Fruit fly (Drosophila melanogaster) whole organism, embryonic: ENCODE measurements around the gene Ror.
A peak's percentile ranks its signal among the peaks of the same experiment; 100 is the strongest.

ENCODE experiments used
- C15 ChIP-seq: fragments of 200-800 bp; sonication (Bioruptor generic); IDR thresholded peaks from 3 replicates; pipeline ENCODE4 v1.3.6; 2022; ENCODE audit warnings: missing biosample characterization, missing genetic modification characterization
- CG11696 ChIP-seq: fragments of 200-800 bp; sonication (Bioruptor generic); IDR thresholded peaks from 2 replicates; pipeline ENCODE4 v1.3.6; 2022; ENCODE audit warnings: missing biosample characterization, missing genetic modification characterization
- CG12769 ChIP-seq: fragments of 200-800 bp; sonication (Bioruptor generic); optimal IDR thresholded peaks from 2 replicates; lab custom pipeline; 2019; ENCODE audit warnings: missing biosample characterization, mild to moderate bottlenecking, missing genetic modification characterization, moderate library complexity
- CG13624 ChIP-seq: fragments of 200-800 bp; sonication (Bioruptor generic); optimal IDR thresholded peaks from 2 replicates; lab custom pipeline; 2016; ENCODE audit warnings: missing biosample characterization, missing genetic modification characterization
- CG15011 ChIP-seq: fragments of 200-800 bp; sonication (Bioruptor generic); optimal IDR thresholded peaks from 3 replicates; lab custom pipeline; 2018; ENCODE audit warnings: missing biosample characterization, mild to moderate bottlenecking, missing genetic modification characterization
- CG15073 ChIP-seq: fragments of 200-800 bp; sonication (Bioruptor generic); optimal IDR thresholded peaks from 2 replicates; lab custom pipeline; 2016; ENCODE audit warnings: missing biosample characterization, missing genetic modification characterization
- CG15269 ChIP-seq: fragments of 200-800 bp; sonication (Bioruptor generic); optimal IDR thresholded peaks from 2 replicates; lab custom pipeline; 2018; ENCODE audit warnings: missing biosample characterization, mild to moderate bottlenecking, missing genetic modification characterization, moderate library complexity
- CG16815 ChIP-seq: fragments of 200-800 bp; sonication (Bioruptor generic); optimal IDR thresholded peaks from 3 replicates; lab custom pipeline; 2017; ENCODE audit warnings: missing biosample characterization, mild to moderate bottlenecking, missing genetic modification characterization
- CG16863 ChIP-seq: fragments of 200-800 bp; sonication (Bioruptor generic); optimal IDR thresholded peaks from 3 replicates; lab custom pipeline; 2016; ENCODE audit warnings: missing biosample characterization, missing genetic modification characterization
- CG17802 ChIP-seq: fragments of 200-800 bp; sonication (Bioruptor generic); optimal IDR thresholded peaks from 2 replicates; lab custom pipeline; 2018; ENCODE audit warnings: missing biosample characterization, mild to moderate bottlenecking, missing genetic modification characterization, moderate library complexity
- CG17912 ChIP-seq: fragments of 200-800 bp; sonication (Bioruptor generic); optimal IDR thresholded peaks from 2 replicates; lab custom pipeline; 2018; ENCODE audit warnings: missing biosample characterization, mild to moderate bottlenecking, missing genetic modification characterization
- CG1792 ChIP-seq: fragments of 200-800 bp; sonication (Bioruptor generic); optimal IDR thresholded peaks from 2 replicates; lab custom pipeline; 2016; ENCODE audit warnings: missing biosample characterization, missing genetic modification characterization
- CG3065 ChIP-seq: fragments of 200-800 bp; sonication (Bioruptor generic); optimal IDR thresholded peaks from 2 replicates; lab custom pipeline; 2016; ENCODE audit warnings: missing biosample characterization, missing genetic modification characterization
- CG32532 ChIP-seq: fragments of 200-800 bp; sonication (Bioruptor generic); IDR thresholded peaks from 2 replicates; pipeline ENCODE4 v1.3.6; 2022; ENCODE audit warnings: missing biosample characterization, missing genetic modification characterization
- CG34224 ChIP-seq: fragments of 200-800 bp; sonication (Bioruptor generic); IDR thresholded peaks from 3 replicates; pipeline ENCODE4 v1.3.6; 2022; ENCODE audit warnings: missing biosample characterization, missing genetic modification characterization; ENCODE audit not compliant: partially characterized antibody
- CG3995 ChIP-seq: fragments of 200-800 bp; sonication (Bioruptor generic); optimal IDR thresholded peaks from 3 replicates; lab custom pipeline; 2016; ENCODE audit warnings: missing biosample characterization, missing genetic modification characterization
- CG4424 ChIP-seq: fragments of 200-800 bp; sonication (Bioruptor generic); optimal IDR thresholded peaks from 3 replicates; lab custom pipeline; 2016; ENCODE audit warnings: missing biosample characterization, missing genetic modification characterization
- CG6254 ChIP-seq: fragments of 200-800 bp; sonication (Bioruptor generic); optimal IDR thresholded peaks from 3 replicates; lab custom pipeline; 2017; ENCODE audit warnings: mild to moderate bottlenecking, missing biosample characterization, missing genetic modification reagents, missing genetic modification characterization
- CG6654 ChIP-seq: fragments of 200-800 bp; sonication (Bioruptor generic); optimal IDR thresholded peaks from 2 replicates; lab custom pipeline; 2017; ENCODE audit warnings: missing biosample characterization, mild to moderate bottlenecking, missing genetic modification characterization
- CG6689 ChIP-seq: fragments of 200-800 bp; sonication (Bioruptor generic); IDR thresholded peaks from 2 replicates; pipeline ENCODE4 v1.3.6; 2022; ENCODE audit warnings: missing biosample characterization, missing genetic modification characterization
- CG7357 ChIP-seq: fragments of 200-800 bp; sonication (Bioruptor generic); IDR thresholded peaks from 3 replicates; pipeline ENCODE4 v1.3.6; 2022; ENCODE audit warnings: missing biosample characterization, missing genetic modification characterization
- CG9876 ChIP-seq: fragments of 200-800 bp; sonication (Bioruptor generic); optimal IDR thresholded peaks from 2 replicates; lab custom pipeline; 2016; ENCODE audit warnings: missing biosample characterization, missing genetic modification characterization
- CHES-1-like ChIP-seq: fragments of 200-800 bp; sonication (Bioruptor generic); optimal IDR thresholded peaks from 2 replicates; lab custom pipeline; 2016; ENCODE audit warnings: missing biosample characterization, missing genetic modification characterization
- CrebB ChIP-seq: fragments of 200-800 bp; sonication (Bioruptor generic); optimal IDR thresholded peaks from 3 replicates; lab custom pipeline; 2018; ENCODE audit warnings: missing biosample characterization, mild to moderate bottlenecking, missing genetic modification characterization
- Deaf1 ChIP-seq: fragments of 200-800 bp; optimal IDR thresholded peaks from 3 replicates; lab custom pipeline; 2019; ENCODE audit warnings: missing biosample characterization, mild to moderate bottlenecking, missing genetic modification characterization, moderate library complexity
- Dref ChIP-seq: fragments of 200-800 bp; sonication (Bioruptor generic); IDR thresholded peaks from 2 replicates; pipeline ENCODE4 v1.3.6; 2022; ENCODE audit warnings: missing biosample characterization, missing genetic modification characterization
- Ets65A ChIP-seq: fragments of 200-800 bp; sonication (Bioruptor generic); peaks from one replicate; lab custom pipeline; 2016; ENCODE audit warnings: missing biosample characterization, missing genetic modification characterization
- Max ChIP-seq: fragments of 200-800 bp; sonication (Bioruptor generic); optimal IDR thresholded peaks from 2 replicates; lab custom pipeline; 2016; ENCODE audit warnings: missing biosample characterization, mild to moderate bottlenecking, missing genetic modification characterization
- Nf-YC ChIP-seq: fragments of 200-800 bp; optimal IDR thresholded peaks from 3 replicates; lab custom pipeline; 2019; ENCODE audit warnings: missing biosample characterization, mild to moderate bottlenecking, missing genetic modification characterization, moderate library complexity
- Oaz ChIP-seq: fragments of 200-800 bp; sonication (Bioruptor generic); IDR thresholded peaks from 2 replicates; pipeline ENCODE4 v1.3.6; 2022; ENCODE audit warnings: missing biosample characterization, missing genetic modification characterization
- Rfx ChIP-seq: fragments of 200-800 bp; sonication (Bioruptor generic); IDR thresholded peaks from 2 replicates; pipeline ENCODE4 v1.3.6; 2022; ENCODE audit warnings: missing biosample characterization, missing genetic modification characterization
- Rx ChIP-seq: fragments of 200-800 bp; sonication (Bioruptor generic); IDR thresholded peaks from 2 replicates; pipeline ENCODE4 v1.3.6; 2022; ENCODE audit warnings: missing biosample characterization, missing genetic modification characterization
- Trl ChIP-seq, 3 experiments: fragments of >200 bp in 2 of 3; fragments of 200-800 bp in 1 of 3; sonication (Bioruptor generic) in 1 of 3; optimal IDR thresholded peaks; 2 replicates in 1 of 3; 3 replicates in 2 of 3; lab custom pipeline; 2016 to 2017; ENCODE audit warnings: missing biosample characterization in 1 of 3, missing genetic modification characterization in 1 of 3
- Vsx1 ChIP-seq: fragments of 200-800 bp; sonication (Bioruptor generic); optimal IDR thresholded peaks from 2 replicates; lab custom pipeline; 2017; ENCODE audit warnings: missing biosample characterization, mild to moderate bottlenecking, missing genetic modification characterization, missing genetic modification reagents
- Xbp1 ChIP-seq: fragments of 200-800 bp; sonication (Bioruptor generic); optimal IDR thresholded peaks from 3 replicates; lab custom pipeline; 2016; ENCODE audit warnings: missing biosample characterization, mild to moderate bottlenecking, missing genetic modification characterization
- abd-A ChIP-seq: fragments of 200-800 bp; sonication (Bioruptor generic); optimal IDR thresholded peaks from 3 replicates; lab custom pipeline; 2019; ENCODE audit warnings: missing biosample characterization, mild to moderate bottlenecking, missing genetic modification characterization, moderate library complexity
- ara ChIP-seq: fragments of 200-800 bp; sonication (Bioruptor generic); IDR thresholded peaks from 2 replicates; pipeline ENCODE4 v1.3.6; 2022; ENCODE audit warnings: missing biosample characterization, missing genetic modification characterization
- dmrt11E ChIP-seq: fragments of 200-800 bp; sonication (Bioruptor generic); optimal IDR thresholded peaks from 3 replicates; lab custom pipeline; 2018; ENCODE audit warnings: missing biosample characterization, mild to moderate bottlenecking, missing genetic modification characterization, moderate library complexity
- ems ChIP-seq: fragments of 200-800 bp; sonication (Bioruptor generic); optimal IDR thresholded peaks from 3 replicates; lab custom pipeline; 2016; ENCODE audit warnings: missing biosample characterization, missing genetic modification characterization
- fru ChIP-seq: fragments of >200 bp; optimal IDR thresholded peaks from 2 replicates; lab custom pipeline; 2017
- kay ChIP-seq: fragments of 200-800 bp; sonication (Bioruptor generic); optimal IDR thresholded peaks from 2 replicates; lab custom pipeline; 2016; ENCODE audit warnings: missing biosample characterization, missing genetic modification characterization
- knrl ChIP-seq: fragments of 200-800 bp; sonication (Bioruptor generic); IDR thresholded peaks from 3 replicates; pipeline ENCODE4 v1.3.6; 2022; ENCODE audit warnings: missing biosample characterization, missing genetic modification characterization; ENCODE audit not compliant: partially characterized antibody
- pfk ChIP-seq: fragments of 200-800 bp; sonication (Bioruptor generic); optimal IDR thresholded peaks from 2 replicates; lab custom pipeline; 2018; ENCODE audit warnings: missing biosample characterization, mild to moderate bottlenecking, missing genetic modification characterization, moderate library complexity
- phol ChIP-seq: fragments of 200-800 bp; sonication (Bioruptor generic); optimal IDR thresholded peaks from 3 replicates; lab custom pipeline; 2018; ENCODE audit warnings: missing biosample characterization, mild to moderate bottlenecking, missing genetic modification characterization, moderate library complexity
- pnt ChIP-seq: fragments of 200-800 bp; sonication (Bioruptor generic); optimal IDR thresholded peaks from 3 replicates; lab custom pipeline; 2016; ENCODE audit warnings: missing biosample characterization, missing genetic modification characterization
- pros ChIP-seq: fragments of 200-800 bp; sonication (Bioruptor generic); optimal IDR thresholded peaks from 3 replicates; lab custom pipeline; 2019; ENCODE audit warnings: missing biosample characterization, mild to moderate bottlenecking, missing genetic modification characterization, moderate library complexity
- rib ChIP-seq: fragments of 200-800 bp; sonication (Bioruptor generic); IDR thresholded peaks from 2 replicates; pipeline ENCODE4 v1.3.6; 2022; ENCODE audit warnings: missing biosample characterization, missing genetic modification characterization
- stwl ChIP-seq: fragments of 200-800 bp; sonication (Bioruptor generic); optimal IDR thresholded peaks from 3 replicates; lab custom pipeline; 2018; ENCODE audit warnings: missing biosample characterization, mild to moderate bottlenecking, missing genetic modification characterization, moderate library complexity
- ttk ChIP-seq: fragments of 200-800 bp; sonication (Bioruptor generic); IDR thresholded peaks from 2 replicates; pipeline ENCODE4 v2.1.2; 2022; ENCODE audit warnings: missing biosample characterization, missing genetic modification characterization
- vfl ChIP-seq: fragments of 200-800 bp; sonication (Bioruptor generic); optimal IDR thresholded peaks from 2 replicates; lab custom pipeline; 2016; ENCODE audit warnings: missing biosample characterization, missing genetic modification characterization
- wek ChIP-seq: fragments of 200-800 bp; sonication (Bioruptor generic); optimal IDR thresholded peaks from 3 replicates; lab custom pipeline; 2018; ENCODE audit warnings: missing biosample characterization, mild to moderate bottlenecking, missing genetic modification characterization, moderate library complexity

The Ror gene

DNA sequence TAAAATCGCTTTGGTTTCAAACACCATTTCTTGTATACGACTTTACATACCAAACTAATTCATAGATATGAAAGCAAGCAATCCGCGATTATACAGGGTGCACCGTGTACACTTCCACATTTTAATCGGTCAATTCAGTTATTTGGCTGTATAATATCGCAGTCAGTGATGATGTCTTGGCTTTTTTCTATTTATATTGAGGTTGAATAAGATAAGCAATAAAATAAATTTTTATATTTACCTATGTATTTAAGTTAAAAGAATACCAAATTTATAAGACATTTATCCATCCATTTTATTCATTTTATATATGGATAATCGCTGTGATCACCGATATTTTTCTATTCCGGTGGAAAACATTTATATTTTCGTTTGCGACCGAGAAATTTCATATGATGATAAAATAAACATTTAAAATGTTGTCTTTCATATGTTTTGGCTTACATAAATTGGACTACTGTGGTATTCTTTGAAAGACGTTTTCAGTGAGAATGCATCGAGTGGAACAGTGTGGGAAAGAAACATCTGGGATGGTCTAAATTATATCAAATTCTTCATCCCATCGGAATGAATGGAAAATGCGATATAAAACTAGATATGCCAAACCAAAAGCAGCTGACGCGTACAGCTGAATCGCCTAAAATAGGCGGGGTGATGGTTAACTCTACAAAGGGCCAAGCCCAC is 24.8 kb upstream of the Ror start, which contains the start of gene CG5708 (continued):
- TF ChIP-seq CG32532 (GFP tag; lab: Robert Waterston, UW) (no peak), CG15269 (no peak), CG15011 (GFP tag; lab: Kevin White, UChicago) (no peak), CG17912 (GFP tag; lab: Kevin White, UChicago) (no peak), Rx (no peak), Oaz (GFP tag; lab: Robert Waterston, UW) (no peak), ems (GFP tag; lab: Kevin White, UChicago) (no peak), CG11696 (no peak), CG7357 (no peak), CG3995 (GFP tag; lab: Kevin White, UChicago) (peak; percentile 52), CG16815 (no peak), ttk (GFP tag; lab: Robert Waterston, UW) (no peak), C15 (GFP tag; lab: Robert Waterston, UW) (no peak), pfk (GFP tag; lab: Kevin White, UChicago) (peak; percentile 86), pros (GFP tag; lab: Kevin White, UChicago) (no peak), dmrt11E (tag; lab: Kevin White, UChicago) (no peak), Rfx (peak; percentile 45; the same call in 1 of the 2 replicates), fru (lab: Kevin White, UChicago) (no peak), vfl (no peak), Dref (GFP tag; lab: Robert Waterston, UW) (peak; percentile 56), CG3065 (GFP tag; lab: Kevin White, UChicago) (no peak), Deaf1 (tag; lab: Kevin White, UChicago) (no peak), CrebB (tag; lab: Kevin White, UChicago) (no peak), kay (no peak), abd-A (tag; lab: Kevin White, UChicago) (no peak), Vsx1 (no peak), CG9876 (GFP tag; lab: Kevin White, UChicago) (no peak), CG4424 (peak; percentile 6), pnt (no peak), CG34224 (peak; percentile 30; the same call in 2 of the 3 replicates), knrl (GFP tag; lab: Robert Waterston, UW) (peak; percentile 50; the same call in 2 of the 3 replicates), Max (no peak), ara (no peak), CG6654 (no peak), CG6254 (peak; percentile 99), phol (tag; lab: Kevin White, UChicago) (peak; percentile 48), Trl (optimal IDR thresholded peaks at IDR 0.05; lab: Kevin White, UChicago) (no peak), Trl (GFP tag; optimal IDR thresholded peaks at IDR 0.05; lab: Kevin White, UChicago) (no peak), CG15073 (GFP tag; lab: Kevin White, UChicago) (no peak), CG12769 (tag; lab: Kevin White, UChicago) (no peak), CG17802 (peak; percentile 82), CG16863 (GFP tag; lab: Kevin White, UChicago) (no peak), CG1792 (GFP tag; lab: Kevin White, UChicago) (no peak), Nf-YC (tag; lab: Kevin White, UChicago) (peak; percentile 47), wek (no peak), CG6689 (GFP tag; lab: Robert Waterston, UW) (no peak), rib (GFP tag; lab: Robert Waterston, UW) (no peak), Xbp1 (GFP tag; lab: Kevin White, UChicago) (peak; percentile 48), Ets65A (GFP tag; lab: Kevin White, UChicago) (peak; percentile 13), stwl (peak; percentile 1), CG13624 (GFP tag; lab: Kevin White, UChicago) (no peak), CHES-1-like (GFP tag; lab: Kevin White, UChicago) (peak; percentile 12)
